Worm (Caenorhabditis elegans) whole organism, late embryonic: Measurements from ENCODE around the gene sri-24.

Source experiments
- C38D4.7 ChIP-seq: fragments of 200-800 bp; sonication (Bioruptor generic); optimal IDR thresholded peaks from 2 replicates; lab custom pipeline; 2018; ENCODE audit warnings: mild to moderate bottlenecking, missing genetic modification characterization, moderate library complexity, missing compliant biosample characterization
- F13H6.1 ChIP-seq: sonication (generic microtip); optimal IDR thresholded peaks from 2 replicates; lab custom pipeline; 2016; ENCODE audit warnings: missing genetic modification characterization, missing compliant biosample characterization
- ahr-1 ChIP-seq: sonication (generic microtip); optimal IDR thresholded peaks from 2 replicates; lab custom pipeline; 2016; ENCODE audit warnings: missing genetic modification characterization, missing compliant biosample characterization
- ama-1 ChIP-seq: fragments of 150-350 bp; optimal IDR thresholded peaks from 2 replicates; lab custom pipeline; 2014
- ceh-14 ChIP-seq: sonication (generic microtip); optimal IDR thresholded peaks from 2 replicates; lab custom pipeline; 2016; ENCODE audit warnings: missing genotype, missing genetic modification characterization, missing compliant biosample characterization
- ceh-18 ChIP-seq: sonication (generic microtip); optimal IDR thresholded peaks from 2 replicates; lab custom pipeline; 2016; ENCODE audit warnings: missing genetic modification characterization, missing compliant biosample characterization
- ceh-19 ChIP-seq: fragments of 200-800 bp; sonication (Bioruptor generic); optimal IDR thresholded peaks from 2 replicates; lab custom pipeline; 2018; ENCODE audit warnings: mild to moderate bottlenecking, missing genetic modification characterization, missing compliant biosample characterization
- ceh-31 ChIP-seq: sonication (generic microtip); optimal IDR thresholded peaks from 2 replicates; lab custom pipeline; 2016; ENCODE audit warnings: missing genetic modification characterization, missing compliant biosample characterization
- ceh-34 ChIP-seq: sonication (generic microtip); optimal IDR thresholded peaks from 2 replicates; lab custom pipeline; 2016; ENCODE audit warnings: mild to moderate bottlenecking, missing genetic modification characterization, missing compliant biosample characterization
- ceh-48 ChIP-seq: sonication (generic microtip); optimal IDR thresholded peaks from 2 replicates; lab custom pipeline; 2016; ENCODE audit warnings: missing genetic modification characterization, inconsistent platforms, missing compliant biosample characterization
- ceh-9 ChIP-seq: sonication (generic microtip); optimal IDR thresholded peaks from 2 replicates; lab custom pipeline; 2016; ENCODE audit warnings: mild to moderate bottlenecking, missing genetic modification characterization, inconsistent platforms, missing compliant biosample characterization
- dmd-4 ChIP-seq: sonication (generic microtip); optimal IDR thresholded peaks from 2 replicates; lab custom pipeline; 2016; ENCODE audit warnings: borderline replicate concordance, missing genetic modification characterization, missing compliant biosample characterization
- dve-1 ChIP-seq: sonication (generic microtip); optimal IDR thresholded peaks from 2 replicates; lab custom pipeline; 2017; ENCODE audit warnings: antibody characterized with exemption, mild to moderate bottlenecking, missing genetic modification characterization, missing compliant biosample characterization
- elt-2 ChIP-seq: sonication (generic microtip); optimal IDR thresholded peaks from 2 replicates; lab custom pipeline; 2016; ENCODE audit warnings: missing genetic modification reagents, missing genetic modification characterization, missing compliant biosample characterization
- ets-4 ChIP-seq: sonication (generic microtip); optimal IDR thresholded peaks from 2 replicates; lab custom pipeline; 2016; ENCODE audit warnings: missing genetic modification characterization, missing compliant biosample characterization
- gmeb-2 ChIP-seq: sonication (generic microtip); optimal IDR thresholded peaks from 2 replicates; lab custom pipeline; 2016; ENCODE audit warnings: missing genetic modification characterization, inconsistent platforms, missing compliant biosample characterization
- hlh-30 ChIP-seq: sonication (generic microtip); optimal IDR thresholded peaks from 2 replicates; lab custom pipeline; 2017; ENCODE audit warnings: antibody characterized with exemption, missing genetic modification characterization, missing compliant biosample characterization; ENCODE audit not compliant: insufficient read depth
- mec-3 ChIP-seq: sonication (generic microtip); optimal IDR thresholded peaks from 2 replicates; lab custom pipeline; 2016; ENCODE audit warnings: borderline replicate concordance, missing genetic modification characterization, missing compliant biosample characterization
- nhr-11 ChIP-seq: fragments of 150-350 bp; optimal IDR thresholded peaks from 2 replicates; lab custom pipeline; 2014; ENCODE audit warnings: missing biosample characterization, missing genetic modification characterization
- pag-3 ChIP-seq: sonication (generic microtip); optimal IDR thresholded peaks from 2 replicates; lab custom pipeline; 2016; ENCODE audit warnings: missing compliant biosample characterization, missing genetic modification characterization, borderline replicate concordance
- pat-9 ChIP-seq: fragments of 200-800 bp; sonication (Bioruptor generic); optimal IDR thresholded peaks from 2 replicates; lab custom pipeline; 2018; ENCODE audit warnings: mild to moderate bottlenecking, missing genetic modification characterization, moderate library complexity, missing compliant biosample characterization
- pax-1 ChIP-seq: fragments of 150-350 bp; optimal IDR thresholded peaks from 2 replicates; lab custom pipeline; 2014; ENCODE audit warnings: missing biosample characterization, missing genetic modification characterization
- pros-1 ChIP-seq: fragments of 150-350 bp; optimal IDR thresholded peaks from 2 replicates; lab custom pipeline; 2014; ENCODE audit warnings: missing biosample characterization, missing genetic modification reagents, missing genetic modification characterization
- rnt-1 ChIP-seq: sonication (generic microtip); optimal IDR thresholded peaks from 2 replicates; lab custom pipeline; 2016; ENCODE audit warnings: missing genetic modification characterization, missing compliant biosample characterization
- sox-2 ChIP-seq: fragments of 200-800 bp; sonication (Bioruptor generic); IDR thresholded peaks from 2 replicates; pipeline ENCODE4 v1.3.6; 2022; ENCODE audit warnings: missing genetic modification reagents, missing genetic modification characterization, missing compliant biosample characterization
- sox-4 ChIP-seq: sonication (generic microtip); optimal IDR thresholded peaks from 2 replicates; lab custom pipeline; 2017; ENCODE audit warnings: mild to moderate bottlenecking, missing genetic modification characterization, inconsistent platforms, missing compliant biosample characterization
- syd-9 ChIP-seq: sonication (generic microtip); optimal IDR thresholded peaks from 2 replicates; lab custom pipeline; 2016; ENCODE audit warnings: mild to moderate bottlenecking, missing genetic modification characterization, moderate library complexity, missing compliant biosample characterization
- tbx-2 ChIP-seq: sonication (generic microtip); optimal IDR thresholded peaks from 2 replicates; lab custom pipeline; 2016; ENCODE audit warnings: missing genetic modification characterization, missing compliant biosample characterization
- unc-3 ChIP-seq, 2 experiments: fragments of 200-800 bp in 1 of 2; sonication (Bioruptor generic) in 1 of 2; sonication (generic microtip) in 1 of 2; conservative IDR thresholded peaks in 1 of 2; optimal IDR thresholded peaks in 1 of 2; 2 replicates each; pipeline versions ENCODE4 v1.3.6 to Lab custom; 2016 to 2022; ENCODE audit warnings: missing compliant biosample characterization in 2 of 2, missing genetic modification characterization in 2 of 2, missing genetic modification reagents in 1 of 2
- unc-55 ChIP-seq: sonication (generic microtip); optimal IDR thresholded peaks from 2 replicates; lab custom pipeline; 2017; ENCODE audit warnings: missing biosample characterization, missing genetic modification reagents, missing genetic modification characterization
- unc-86 ChIP-seq: sonication (generic microtip); optimal IDR thresholded peaks from 2 replicates; lab custom pipeline; 2016; ENCODE audit warnings: missing genetic modification characterization, missing compliant biosample characterization

sri-24 gene

ce11 chrV:15221330-15221729, 9.4 kb downstream of the sri-24 start, which contains the start of gene irld-25:
Gene irld-25, plus strand, starts transcription at chrV:15221630.
- TF ChIP-seq ceh-19 (GFP tag; lab: Kevin White, UChicago): no peak
- TF ChIP-seq pat-9 (tag; lab: Kevin White, UChicago): no peak
- TF ChIP-seq unc-86: no peak
- TF ChIP-seq elt-2: no peak
- no peak for TF ChIP-seq syd-9 (tag; lab: Kevin White, UChicago)
- TF ChIP-seq nhr-11 (tag; lab: Kevin White, UChicago): no peak
- TF ChIP-seq pros-1 (tag; lab: Kevin White, UChicago): no peak
- TF ChIP-seq unc-55 (GFP tag; lab: Kevin White, UChicago): no peak
- no peak for TF ChIP-seq F13H6.1 (tag; lab: Kevin White, UChicago)
- no peak for TF ChIP-seq dve-1 (tag; lab: Kevin White, UChicago)

DNA sequence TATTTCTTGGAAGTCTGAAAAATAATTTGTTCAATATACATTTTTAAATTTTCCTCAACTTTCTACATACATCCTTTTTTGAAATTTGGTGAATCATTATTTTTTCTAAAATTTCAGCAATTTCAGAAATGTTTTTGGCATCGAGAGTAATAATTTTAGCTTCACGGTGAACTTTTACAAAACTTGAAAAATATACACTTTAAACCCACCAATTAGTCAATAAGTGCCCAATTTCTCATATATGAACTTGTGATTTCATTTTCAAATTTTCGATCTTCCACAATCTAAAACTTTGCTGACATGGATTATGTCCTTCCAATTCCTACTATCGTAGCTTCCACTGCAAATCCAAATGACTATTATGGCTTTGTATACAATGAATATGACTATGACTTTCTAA, 11.7 kb downstream of the sri-24 start, which contains the start of gene srw-24:
srw-24 (plus strand) TSS at position 301 of the 400 bp plus-strand sequence.
- no peak for TF ChIP-seq dmd-4 (tag; lab: Kevin White, UChicago)
- no peak for TF ChIP-seq pag-3 (tag; lab: Kevin White, UChicago)

ce11 chrV:15225650-15226049, 13.7 kb downstream of the sri-24 start, which contains the start of gene srw-14:
Gene srw-14, plus strand, starts transcription at chrV:15225950.
- TF ChIP-seq ceh-9 (tag; lab: Kevin White, UChicago) (no peak), ahr-1 (tag; lab: Kevin White, UChicago) (no peak), F13H6.1 (tag; lab: Kevin White, UChicago) (no peak), ceh-48 (no peak), sox-4 (tag; lab: Kevin White, UChicago) (no peak), ceh-19 (GFP tag; lab: Kevin White, UChicago) (no peak), nhr-11 (tag; lab: Kevin White, UChicago) (no peak), gmeb-2 (no peak), mec-3 (tag; lab: Kevin White, UChicago) (no peak), pat-9 (tag; lab: Kevin White, UChicago) (no peak), ceh-34 (tag; lab: Kevin White, UChicago) (no peak), tbx-2 (tag; lab: Kevin White, UChicago) (no peak), ceh-14 (tag; lab: Kevin White, UChicago) (no peak)

DNA sequence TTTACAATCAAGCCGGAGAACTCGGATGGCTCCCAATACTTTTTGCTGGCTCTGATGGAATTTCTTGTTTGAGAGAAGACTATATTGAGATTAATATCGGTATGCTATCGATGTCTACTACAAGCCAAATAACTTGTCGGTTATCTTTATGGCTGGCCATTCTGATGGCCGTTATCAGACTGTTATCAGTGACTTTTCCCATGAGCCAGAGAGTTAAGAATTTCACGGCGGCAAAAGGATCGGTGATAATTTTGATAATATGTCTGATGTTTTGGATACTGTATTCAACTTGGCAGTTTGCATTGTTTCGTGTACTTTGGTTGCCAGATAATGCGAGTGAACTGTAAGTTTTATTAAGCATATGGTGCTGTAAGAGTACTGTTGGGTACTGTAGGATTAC, 14.2 kb downstream of the sri-24 start:
- peak; percentile 95 for TF ChIP-seq elt-2
- no peak for TF ChIP-seq pax-1 (tag; lab: Kevin White, UChicago)
- TF ChIP-seq, all 69 proteins: peak for 1

DNA sequence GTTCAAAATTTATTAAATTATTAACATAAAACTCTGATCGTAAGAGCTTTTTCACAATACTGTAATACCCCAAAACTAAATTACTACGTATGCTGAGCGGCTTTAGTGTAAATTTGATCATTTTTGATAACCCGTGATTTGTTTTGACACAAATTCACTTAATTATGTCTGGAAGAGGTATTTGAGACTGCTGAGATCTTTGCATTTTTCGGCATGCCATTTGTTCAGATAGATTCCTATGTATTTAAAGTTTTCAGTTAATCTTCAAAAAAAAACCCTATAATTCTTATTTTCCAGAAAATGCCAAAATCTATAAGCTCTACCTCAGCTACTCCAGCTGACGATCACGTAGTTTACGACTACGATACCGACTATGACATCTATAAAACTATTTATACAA, 18.3 kb downstream of the sri-24 start, which contains the start of gene srw-15:
srw-15 (plus strand) TSS at position 301 of the 400 bp plus-strand sequence.
- no peak for TF ChIP-seq ceh-18 (tag; lab: Kevin White, UChicago)
- TF ChIP-seq hlh-30 (tag; lab: Kevin White, UChicago): no peak
- no peak for TF ChIP-seq C38D4.7 (GFP tag; lab: Kevin White, UChicago)
- no peak for TF ChIP-seq sox-2 (GFP tag; lab: Robert Waterston, UW)
- TF ChIP-seq ets-4 (tag; lab: Kevin White, UChicago): no peak
- no peak for TF ChIP-seq mec-3 (tag; lab: Kevin White, UChicago)
- no peak for TF ChIP-seq unc-3 (GFP tag; conservative IDR thresholded peaks at IDR 0.05; lab: Robert Waterston, UW)
- no peak for TF ChIP-seq unc-3 (tag; optimal IDR thresholded peaks at IDR 0.05; lab: Kevin White, UChicago)
- TF ChIP-seq ceh-31: no peak
- TF ChIP-seq rnt-1 (tag; lab: Kevin White, UChicago): no peak
- no peak for TF ChIP-seq ama-1 (lab: Kevin White, UChicago)
- TF ChIP-seq, all 69 proteins: peak for 0
